Worm (Caenorhabditis elegans) whole organism, young adult: Measurements from ENCODE around the gene R01H2.1.
A peak's percentile ranks its signal among the peaks of the same experiment; 100 is the strongest.

ENCODE experiments used
- B0261.1 ChIP-seq: sonication (generic microtip); optimal IDR thresholded peaks from 2 replicates; lab custom pipeline; 2016; ENCODE audit warnings: mild to moderate bottlenecking, missing genetic modification characterization, moderate library complexity, missing compliant biosample characterization
- C17E4.6 ChIP-seq: fragments of 200-800 bp; sonication (Bioruptor generic); IDR thresholded peaks from 2 replicates; pipeline ENCODE4 v1.3.6; 2022; ENCODE audit warnings: missing genetic modification reagents, missing genetic modification characterization, missing compliant biosample characterization
- D2030.7 ChIP-seq: fragments of 200-800 bp; sonication (Bioruptor generic); IDR thresholded peaks from 2 replicates; pipeline ENCODE4 v1.3.6; 2022; ENCODE audit warnings: missing genetic modification reagents, missing genetic modification characterization, missing compliant biosample characterization
- F10E7.11 ChIP-seq: sonication (generic microtip); optimal IDR thresholded peaks from 2 replicates; lab custom pipeline; 2017; ENCODE audit warnings: mild to moderate bottlenecking, missing genetic modification characterization, moderate library complexity, missing compliant biosample characterization
- F23B12.7 ChIP-seq: sonication (generic microtip); optimal IDR thresholded peaks from 2 replicates; lab custom pipeline; 2017; ENCODE audit warnings: missing genetic modification characterization, mild to moderate bottlenecking, missing compliant biosample characterization, antibody characterized with exemption, moderate library complexity; ENCODE audit not compliant: insufficient read depth
- F52B5.7 ChIP-seq: sonication (generic microtip); optimal IDR thresholded peaks from 2 replicates; lab custom pipeline; 2016; ENCODE audit warnings: mild to moderate bottlenecking, missing genetic modification characterization, missing compliant biosample characterization
- F57A8.1 ChIP-seq: fragments of 200-800 bp; sonication (Bioruptor generic); optimal IDR thresholded peaks from 2 replicates; lab custom pipeline; 2018; ENCODE audit warnings: mild to moderate bottlenecking, missing genetic modification characterization, moderate library complexity, missing compliant biosample characterization
- F57C9.4 ChIP-seq: sonication (generic microtip); optimal IDR thresholded peaks from 2 replicates; lab custom pipeline; 2017; ENCODE audit warnings: mild to moderate bottlenecking, missing genetic modification characterization, missing compliant biosample characterization
- K12H6.12 ChIP-seq: fragments of 200-800 bp; sonication (Bioruptor generic); optimal IDR thresholded peaks from 2 replicates; lab custom pipeline; 2018; ENCODE audit warnings: mild to moderate bottlenecking, missing genetic modification characterization, missing compliant biosample characterization
- akir-1 ChIP-seq: fragments of 200-800 bp; sonication (Bioruptor generic); optimal IDR thresholded peaks from 2 replicates; lab custom pipeline; 2018; ENCODE audit warnings: mild to moderate bottlenecking, missing genetic modification characterization, moderate library complexity, missing compliant biosample characterization
- ama-1 ChIP-seq, 3 experiments: fragments of 150-350 bp in 1 of 3; sonication (generic microtip) in 2 of 3; optimal IDR thresholded peaks; 2 replicates each; lab custom pipeline; 2014 to 2018; ENCODE audit warnings: missing biosample characterization in 2 of 3, missing genetic modification characterization in 2 of 3, missing genetic modification reagents in 2 of 3
- aptf-3 ChIP-seq: fragments of 200-800 bp; sonication (Bioruptor generic); IDR thresholded peaks from 2 replicates; pipeline ENCODE4 v1.3.6; 2022; ENCODE audit warnings: missing genetic modification characterization, missing compliant biosample characterization
- attf-3 ChIP-seq: fragments of 200-800 bp; sonication (Bioruptor generic); conservative IDR thresholded peaks from 2 replicates; pipeline ENCODE4 v1.3.6; 2022; ENCODE audit warnings: missing genetic modification reagents, missing genetic modification characterization, missing compliant biosample characterization
- attf-5 ChIP-seq: fragments of 200-800 bp; sonication (Bioruptor generic); optimal IDR thresholded peaks from 2 replicates; lab custom pipeline; 2018; ENCODE audit warnings: mild to moderate bottlenecking, missing genetic modification characterization, missing compliant biosample characterization
- ccch-3 ChIP-seq: fragments of 200-800 bp; sonication (Bioruptor generic); optimal IDR thresholded peaks from 2 replicates; lab custom pipeline; 2018; ENCODE audit warnings: mild to moderate bottlenecking, missing genetic modification characterization, missing compliant biosample characterization
- ceh-100 ChIP-seq: fragments of 200-800 bp; sonication (Bioruptor generic); IDR thresholded peaks from 2 replicates; pipeline ENCODE4 v1.3.6; 2022; ENCODE audit warnings: missing genetic modification reagents, missing genetic modification characterization, missing compliant biosample characterization
- efl-1 ChIP-seq: fragments of 150-350 bp; optimal IDR thresholded peaks from 2 replicates; lab custom pipeline; 2014; ENCODE audit warnings: missing biosample characterization, missing genetic modification reagents, missing genetic modification characterization
- him-1 ChIP-seq: sonication (generic microtip); optimal IDR thresholded peaks from 2 replicates; lab custom pipeline; 2016; ENCODE audit warnings: missing genotype, missing genetic modification reagents, missing genetic modification characterization, missing compliant biosample characterization
- hmg-1.2 ChIP-seq: fragments of 200-800 bp; sonication (Bioruptor generic); IDR thresholded peaks from 2 replicates; pipeline ENCODE4 v1.3.6; 2022; ENCODE audit warnings: missing genetic modification reagents, missing genetic modification characterization, missing compliant biosample characterization
- hmg-20 ChIP-seq: fragments of 200-800 bp; sonication (Bioruptor generic); IDR thresholded peaks from 2 replicates; pipeline ENCODE4 v1.3.6; 2022; ENCODE audit warnings: missing genetic modification reagents, missing genetic modification characterization, missing compliant biosample characterization
- hrde-1 ChIP-seq: sonication (generic microtip); optimal IDR thresholded peaks from 2 replicates; lab custom pipeline; 2016; ENCODE audit warnings: missing genetic modification characterization, mild to moderate bottlenecking, missing compliant biosample characterization, moderate library complexity, missing genotype, missing genetic modification reagents, borderline replicate concordance
- lin-26 ChIP-seq: fragments of 200-800 bp; sonication (Bioruptor generic); IDR thresholded peaks from 2 replicates; pipeline ENCODE4 v1.3.6; 2022; ENCODE audit warnings: missing genetic modification reagents, missing genetic modification characterization, missing compliant biosample characterization
- lin-35 ChIP-seq, 3 experiments: fragments of 150-350 bp in 2 of 3; sonication (generic microtip) in 1 of 3; optimal IDR thresholded peaks; 2 replicates each; lab custom pipeline; 2014 to 2018; ENCODE audit warnings: missing biosample characterization in 3 of 3, missing genetic modification characterization in 3 of 3, missing genetic modification reagents in 3 of 3
- lin-54 ChIP-seq: fragments of 200-800 bp; sonication (Bioruptor generic); optimal IDR thresholded peaks from 2 replicates; lab custom pipeline; 2018; ENCODE audit warnings: mild to moderate bottlenecking, missing genetic modification characterization, missing compliant biosample characterization
- lir-1 ChIP-seq: fragments of 200-800 bp; sonication (Bioruptor generic); conservative IDR thresholded peaks from 2 replicates; pipeline ENCODE4 v1.3.6; 2022; ENCODE audit warnings: missing genetic modification reagents, missing genetic modification characterization, missing compliant biosample characterization
- lsl-1 ChIP-seq: fragments of 200-800 bp; sonication (Bioruptor generic); optimal IDR thresholded peaks from 2 replicates; lab custom pipeline; 2018; ENCODE audit warnings: mild to moderate bottlenecking, missing genetic modification characterization, moderate library complexity, missing compliant biosample characterization
- madf-3 ChIP-seq: fragments of 200-800 bp; sonication (Bioruptor generic); IDR thresholded peaks from 2 replicates; pipeline ENCODE4 v1.3.6; 2022; ENCODE audit warnings: missing genetic modification reagents, missing genetic modification characterization, missing compliant biosample characterization
- madf-6 ChIP-seq: fragments of 200-800 bp; sonication (Bioruptor generic); IDR thresholded peaks from 2 replicates; pipeline ENCODE4 v1.3.6; 2022; ENCODE audit warnings: missing genetic modification reagents, missing genetic modification characterization, missing compliant biosample characterization
- madf-8 ChIP-seq: fragments of 200-800 bp; sonication (Bioruptor generic); conservative IDR thresholded peaks from 2 replicates; pipeline ENCODE4 v1.3.6; 2022; ENCODE audit warnings: missing genetic modification reagents, missing genetic modification characterization, missing compliant biosample characterization
- mes-4 ChIP-seq: sonication (generic microtip); optimal IDR thresholded peaks from 2 replicates; lab custom pipeline; 2016; ENCODE audit warnings: missing genotype, missing genetic modification characterization, missing compliant biosample characterization
- nfya-2 ChIP-seq: fragments of 200-800 bp; sonication (Bioruptor generic); IDR thresholded peaks from 2 replicates; pipeline ENCODE4 v1.3.6; 2022; ENCODE audit warnings: missing genetic modification reagents, missing genetic modification characterization, missing compliant biosample characterization
- pbrm-1 ChIP-seq: fragments of 200-800 bp; sonication (Bioruptor generic); IDR thresholded peaks from 2 replicates; pipeline ENCODE4 v1.3.6; 2022; ENCODE audit warnings: missing genetic modification reagents, missing genetic modification characterization, missing compliant biosample characterization
- pha-4 ChIP-seq: fragments of 150-350 bp; sonication (generic microtip); optimal IDR thresholded peaks from 2 replicates; lab custom pipeline; 2014; ENCODE audit warnings: missing biosample characterization, missing genetic modification reagents, missing genetic modification characterization
- rcor-1 ChIP-seq: fragments of 200-800 bp; sonication (Bioruptor generic); IDR thresholded peaks from 2 replicates; pipeline ENCODE4 v1.3.6; 2022; ENCODE audit warnings: missing genetic modification reagents, missing genetic modification characterization, missing compliant biosample characterization
- rec-8 ChIP-seq, 2 experiments: sonication (generic microtip); optimal IDR thresholded peaks; 2 replicates each; lab custom pipeline; 2016; ENCODE audit warnings: mild to moderate bottlenecking in 2 of 2, missing genetic modification characterization in 2 of 2, missing genetic modification reagents in 2 of 2, missing genotype in 2 of 2, missing biosample characterization in 1 of 2, missing compliant biosample characterization in 1 of 2, moderate library complexity in 1 of 2
- repo-1 ChIP-seq: sonication (generic microtip); optimal IDR thresholded peaks from 2 replicates; lab custom pipeline; 2017; ENCODE audit warnings: mild to moderate bottlenecking, missing genetic modification characterization, missing compliant biosample characterization
- snpc-1.3 ChIP-seq: sonication (generic microtip); optimal IDR thresholded peaks from 2 replicates; lab custom pipeline; 2017; ENCODE audit warnings: missing genetic modification characterization, mild to moderate bottlenecking, missing compliant biosample characterization, antibody characterized with exemption, moderate library complexity, missing genotype, missing genetic modification reagents; ENCODE audit not compliant: insufficient read depth
- snpc-3.4 ChIP-seq: sonication (generic microtip); optimal IDR thresholded peaks from 2 replicates; lab custom pipeline; 2017; ENCODE audit warnings: missing genetic modification characterization, mild to moderate bottlenecking, missing compliant biosample characterization, antibody characterized with exemption, moderate library complexity, missing genotype, missing genetic modification reagents
- snpc-4 ChIP-seq, 5 experiments: fragments of 150-350 bp in 1 of 5; sonication (generic microtip) in 4 of 5; optimal IDR thresholded peaks; 2 replicates each; lab custom pipeline; 2014 to 2018; ENCODE audit warnings: missing genetic modification characterization in 5 of 5, missing biosample characterization in 3 of 5, antibody characterized with exemption in 2 of 5, mild to moderate bottlenecking in 2 of 5, missing compliant biosample characterization in 2 of 5, missing genotype in 2 of 5, moderate library complexity in 2 of 5, missing genetic modification reagents in 1 of 5
- unc-62 ChIP-seq: fragments of 150-350 bp; optimal IDR thresholded peaks from 2 replicates; lab custom pipeline; 2014; ENCODE audit warnings: missing biosample characterization, missing genetic modification reagents, missing genetic modification characterization
- zim-3 ChIP-seq: sonication (generic microtip); optimal IDR thresholded peaks from 2 replicates; lab custom pipeline; 2017; ENCODE audit warnings: mild to moderate bottlenecking, missing genetic modification characterization, moderate library complexity, missing compliant biosample characterization
- ztf-26 ChIP-seq: sonication (generic microtip); optimal IDR thresholded peaks from 2 replicates; lab custom pipeline; 2017; ENCODE audit warnings: missing genetic modification characterization, missing compliant biosample characterization
- ztf-28 ChIP-seq: fragments of 200-800 bp; sonication (Bioruptor generic); IDR thresholded peaks from 2 replicates; pipeline ENCODE4 v1.3.6; 2022; ENCODE audit warnings: missing genetic modification reagents, missing genetic modification characterization, missing compliant biosample characterization

Gene R01H2.1

ce11 chrIII:7101814-7102477, 39.3 kb downstream of the R01H2.1 start (continued):
- 0 out of 2 replicates have a peak, but pooled peaks have one; percentile 11 for TF ChIP-seq C17E4.6 (GFP tag; lab: Robert Waterston, UW)
- 0 out of 2 replicates have a peak, but pooled peaks have one; percentile 22 for TF ChIP-seq aptf-3
- TF ChIP-seq snpc-1.3 (tag; lab: Kevin White, UChicago): peak; percentile 67
- TF ChIP-seq lin-54 (GFP tag; lab: Kevin White, UChicago): peak; percentile 70
- TF ChIP-seq attf-5 (GFP tag; lab: Kevin White, UChicago): peak; percentile 22
- peak; percentile 23; the same call in 1 of the 2 replicates for TF ChIP-seq lir-1
- 0 out of 2 replicates have a peak, but pooled peaks have one; percentile 22 for TF ChIP-seq nfya-2 (GFP tag; lab: Robert Waterston, UW)
- peak; percentile 82 for TF ChIP-seq lin-26 (GFP tag; lab: Robert Waterston, UW)
- TF ChIP-seq F52B5.7 (tag; lab: Kevin White, UChicago): peak; percentile 72
- peak; percentile 59 for TF ChIP-seq lsl-1
- TF ChIP-seq efl-1 (GFP tag; lab: Kevin White, UChicago): peak; percentile 51
- TF ChIP-seq ztf-26 (tag; lab: Kevin White, UChicago): no peak
- peak; percentile 86 for TF ChIP-seq D2030.7
- no peak for TF ChIP-seq B0261.1 (tag; lab: Kevin White, UChicago)
- no peak for TF ChIP-seq K12H6.12 (tag; lab: Kevin White, UChicago)
- TF ChIP-seq madf-8: peak; percentile 36; the same call in 1 of the 2 replicates
- TF ChIP-seq F10E7.11: peak; percentile 70
- no peak for TF ChIP-seq F57A8.1 (GFP tag; lab: Kevin White, UChicago)
- peak; percentile 35 for TF ChIP-seq ceh-100 (GFP tag; lab: Robert Waterston, UW)
- 0 out of 2 replicates have a peak, but pooled peaks have one; percentile 34 for TF ChIP-seq hmg-20 (GFP tag; lab: Robert Waterston, UW)
- no peak for TF ChIP-seq ama-1 (optimal IDR thresholded peaks at IDR 0.05; lab: Kevin White, UChicago)
- TF ChIP-seq ama-1 (GFP tag; optimal IDR thresholded peaks at IDR 0.05; lab: Kevin White, UChicago): peak in 1 of 2 experiments; percentile 88
- TF ChIP-seq snpc-4 (GFP tag; optimal IDR thresholded peaks at IDR 0.05; lab: Kevin White, UChicago): peak; percentile 37
- peak in 1 of 4 experiments; percentile 71 for TF ChIP-seq snpc-4 (tag; optimal IDR thresholded peaks at IDR 0.05; lab: Kevin White, UChicago)
- TF ChIP-seq snpc-3.4 (tag; lab: Kevin White, UChicago): peak; percentile 88
- TF ChIP-seq lin-35 (GFP tag; optimal IDR thresholded peaks at IDR 0.05; lab: Kevin White, UChicago): no peak
- peak; percentile 66 for TF ChIP-seq pbrm-1 (GFP tag; lab: Robert Waterston, UW)
- peak; percentile 84 for TF ChIP-seq madf-6
- TF ChIP-seq mes-4 (tag; lab: Kevin White, UChicago): no peak
- no peak for TF ChIP-seq pha-4 (tag; lab: Kevin White, UChicago)

- TF ChIP-seq attf-5 (GFP tag; lab: Kevin White, UChicago) (no peak), ccch-3 (GFP tag; lab: Kevin White, UChicago) (no peak), hrde-1 (tag; lab: Kevin White, UChicago) (peak; percentile 50), repo-1 (no peak), F23B12.7 (peak; percentile 64), rcor-1 (GFP tag; lab: Robert Waterston, UW) (peak; percentile 91), F57C9.4 (tag; lab: Kevin White, UChicago) (no peak), ztf-28 (GFP tag; lab: Robert Waterston, UW) (0 out of 2 replicates have a peak, but pooled peaks have one; percentile 20), hmg-1.2 (peak; percentile 66), attf-3 (GFP tag; lab: Robert Waterston, UW) (peak; percentile 24; the same call in 1 of the 2 replicates), lir-1 (peak; percentile 76), lin-54 (GFP tag; lab: Kevin White, UChicago) (peak; percentile 96), madf-3 (peak; percentile 91), akir-1 (GFP tag; lab: Kevin White, UChicago) (no peak), unc-62 (GFP tag; lab: Kevin White, UChicago) (no peak), rec-8 (tag; optimal IDR thresholded peaks at IDR 0.05; lab: Kevin White, UChicago) (no peak), zim-3 (no peak), hmg-20 (GFP tag; lab: Robert Waterston, UW) (no peak), him-1 (peak; percentile 62), efl-1 (GFP tag; lab: Kevin White, UChicago) (peak; percentile 99), B0261.1 (tag; lab: Kevin White, UChicago) (no peak), pbrm-1 (GFP tag; lab: Robert Waterston, UW) (peak; percentile 27; the same call in 1 of the 2 replicates), madf-6 (peak; percentile 100)
These were observed 41.3 kb downstream of the R01H2.1 start, which contains the start of gene cpg-2 for ce11 chrIII:7103940-7104440. Gene cpg-2 (minus strand): TSS chrIII:7103990.
